Fruit fly (Drosophila melanogaster): ENCODE measurements around the gene CG43739.

The CG43739 gene

dm6 chr2L:20889857-20890606, 28.7 kb downstream of the CG43739 start (continued):
- TF ChIP-seq B-H1 (GFP tag; IDR thresholded peaks at IDR 0.05) (peak; percentile 29; the same call in 1 of the 3 replicates), abd-A (tag; optimal IDR thresholded peaks at IDR 0.05) (peak; percentile 30), chif (GFP tag; optimal IDR thresholded peaks at IDR 0.05) (peak in 1 of 2 experiments; percentile 5), ara (GFP tag; IDR thresholded peaks at IDR 0.05) (no peak), odd (GFP tag; optimal IDR thresholded peaks at IDR 0.05) (no peak), bab2 (GFP tag; optimal IDR thresholded peaks at IDR 0.05) (peak; percentile 15), CG4360 (GFP tag; IDR thresholded peaks at IDR 0.05) (no peak), gcm (GFP tag; optimal IDR thresholded peaks at IDR 0.05) (peak; percentile 4), Kr (GFP tag; optimal IDR thresholded peaks at IDR 0.05) (no peak), CG5245 (GFP tag; optimal IDR thresholded peaks at IDR 0.05) (no peak), Dfd (GFP tag; optimal IDR thresholded peaks at IDR 0.05) (no peak), bowl (GFP tag; IDR thresholded peaks at IDR 0.05) (no peak), CG10959 (GFP tag; IDR thresholded peaks at IDR 0.05) (no peak), CG8944 (GFP tag; optimal IDR thresholded peaks at IDR 0.05) (no peak), CHES-1-like (GFP tag; optimal IDR thresholded peaks at IDR 0.05) (no peak), cato (GFP tag; optimal IDR thresholded peaks at IDR 0.05; ENCODE audit: borderline replicate concordance) (no peak), Dip3 (GFP tag; optimal IDR thresholded peaks at IDR 0.05) (no peak), CG11093 (GFP tag; IDR thresholded peaks at IDR 0.05) (no peak), CG4854 (GFP tag; optimal IDR thresholded peaks at IDR 0.05) (peak; percentile 4), gsb-n (tag; optimal IDR thresholded peaks at IDR 0.05) (peak; percentile 45), CG6765 (GFP tag; optimal IDR thresholded peaks at IDR 0.05) (no peak), dysf (GFP tag; IDR thresholded peaks at IDR 0.05) (no peak), HmgZ (tag; optimal IDR thresholded peaks at IDR 0.05) (no peak), Usf (GFP tag; optimal IDR thresholded peaks at IDR 0.05) (no peak), ems (GFP tag; optimal IDR thresholded peaks at IDR 0.05) (no peak), shn (GFP tag; optimal IDR thresholded peaks at IDR 0.05) (peak; percentile 42), kni (GFP tag; optimal IDR thresholded peaks at IDR 0.05) (peak; percentile 57), Bgb (GFP tag; IDR thresholded peaks at IDR 0.05; ENCODE audit: partially characterized antibody) (peak; percentile 26; the same call in 1 of the 2 replicates), CG15269 (tag; optimal IDR thresholded peaks at IDR 0.05) (peak; percentile 55), gce (GFP tag; IDR thresholded peaks at IDR 0.05) (peak; percentile 10; the same call in 1 of the 3 replicates), knrl (GFP tag; IDR thresholded peaks at IDR 0.05; ENCODE audit: partially characterized antibody) (no peak), eyg (GFP tag; optimal IDR thresholded peaks at IDR 0.05) (no peak), Hr3 (GFP tag; optimal IDR thresholded peaks at IDR 0.05) (no peak), Neu2 (GFP tag; optimal IDR thresholded peaks at IDR 0.05; ENCODE audit: borderline replicate concordance) (no peak), ewg (GFP tag; optimal IDR thresholded peaks at IDR 0.05) (peak; percentile 6), CG34422 (GFP tag; IDR thresholded peaks at IDR 0.05) (0 out of 3 replicates have a peak, but pooled peaks have one; percentile 10), CG7786 (GFP tag; optimal IDR thresholded peaks at IDR 0.05) (peak; percentile 34), crp (GFP tag; optimal IDR thresholded peaks at IDR 0.05) (no peak), CG18619 (GFP tag; optimal IDR thresholded peaks at IDR 0.05) (no peak), unpg (GFP tag; optimal IDR thresholded peaks at IDR 0.05) (peak; percentile 34), yki (optimal IDR thresholded peaks at IDR 0.05) (no peak), CG3847 (GFP tag; IDR thresholded peaks at IDR 0.05) (no peak), GATAe (GFP tag; conservative IDR thresholded peaks at IDR 0.05) (no peak), PHDP (tag; optimal IDR thresholded peaks at IDR 0.05) (peak; percentile 25), onecut (GFP tag; IDR thresholded peaks at IDR 0.05) (no peak), zen (tag; optimal IDR thresholded peaks at IDR 0.05) (no peak), CG17361 (GFP tag; IDR thresholded peaks at IDR 0.05) (peak; percentile 61; the same call in 2 of the 3 replicates), Hey (tag; optimal IDR thresholded peaks at IDR 0.05) (no peak), Optix (GFP tag; IDR thresholded peaks at IDR 0.05) (no peak), CG9817 (tag; optimal IDR thresholded peaks at IDR 0.05) (no peak)
